Fruit fly (Drosophila melanogaster): Measurements from ENCODE around the gene CG43203.

The CG43203 gene

DNA sequence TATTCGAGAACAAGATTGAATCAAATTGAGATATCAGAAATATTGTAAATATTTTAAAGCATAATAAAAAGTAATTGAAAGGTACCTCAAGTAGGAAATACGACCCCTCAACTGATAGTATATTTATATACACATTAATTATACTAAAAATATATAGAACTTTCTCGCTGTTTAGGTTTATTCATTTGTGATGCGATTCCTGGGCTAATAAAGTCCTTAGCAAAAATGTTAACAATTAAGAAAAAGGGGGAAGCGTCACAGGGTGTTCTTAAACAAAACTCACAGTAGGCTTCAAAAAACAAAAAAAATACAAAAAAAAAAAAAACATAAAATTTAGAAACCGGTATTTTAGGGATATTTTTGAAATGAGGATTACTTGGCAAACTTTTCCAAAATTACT is at the start of gene CG43203:
TSS of gene CG43203 (plus strand) at position 301 of the 400 bp plus-strand sequence.
- TF ChIP-seq cnc (optimal IDR thresholded peaks at IDR 0.05) (no peak), CG33017 (tag; optimal IDR thresholded peaks at IDR 0.05) (no peak), CG11617 (GFP tag; optimal IDR thresholded peaks at IDR 0.05) (no peak), tj (GFP tag; optimal IDR thresholded peaks at IDR 0.05) (no peak)

DNA sequence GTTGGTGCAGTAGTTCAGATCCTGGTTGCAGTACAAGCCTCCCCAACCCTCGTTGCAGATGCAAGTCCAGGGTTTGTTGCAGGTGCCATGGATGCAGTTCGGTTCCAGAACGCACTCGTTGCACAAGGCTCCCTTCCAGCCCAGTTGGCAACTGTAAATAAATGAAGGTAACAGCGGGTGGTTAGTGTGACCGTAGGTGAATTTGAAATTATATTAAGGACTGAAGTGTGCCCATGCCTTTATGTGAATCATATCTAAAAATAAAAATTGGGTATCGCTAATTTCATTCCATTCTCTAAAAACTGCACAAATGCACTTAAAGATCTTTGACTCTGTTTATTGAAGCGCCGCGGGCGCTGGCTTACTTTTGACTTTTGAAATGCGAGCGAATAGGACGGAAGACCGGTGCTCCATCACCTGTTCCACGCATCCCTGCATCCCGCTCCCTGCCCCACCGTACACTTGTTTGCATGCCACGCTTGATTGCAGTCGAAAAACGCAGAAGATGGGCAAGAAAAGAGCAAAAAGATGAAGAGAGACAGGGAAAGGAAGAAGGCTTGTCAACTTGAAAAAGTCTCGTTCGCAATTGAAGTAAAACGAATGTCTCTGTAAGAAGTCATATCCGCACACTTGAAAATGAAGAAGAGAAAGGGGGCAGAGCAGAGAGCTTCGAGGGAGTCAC is 47.3 kb upstream of the CG43203 start:
- TF ChIP-seq CG12768 (GFP tag; optimal IDR thresholded peaks at IDR 0.05) (no peak), Mnt (GFP tag; optimal IDR thresholded peaks at IDR 0.05) (no peak), Clk (GFP tag; optimal IDR thresholded peaks at IDR 0.05) (no peak), toe (GFP tag; optimal IDR thresholded peaks at IDR 0.05) (no peak), CG14711 (tag; optimal IDR thresholded peaks at IDR 0.05) (no peak), Hr96 (GFP tag; optimal IDR thresholded peaks at IDR 0.05) (no peak), CG5204 (GFP tag; optimal IDR thresholded peaks at IDR 0.05) (no peak), CG7045 (GFP tag; optimal IDR thresholded peaks at IDR 0.05) (no peak), CG33017 (tag; optimal IDR thresholded peaks at IDR 0.05) (no peak), pad (GFP tag; optimal IDR thresholded peaks at IDR 0.05) (no peak), cic (GFP tag; optimal IDR thresholded peaks at IDR 0.05) (no peak), kay (GFP tag; ENCODE audit: borderline replicate concordance) (no peak), cnc (optimal IDR thresholded peaks at IDR 0.05) (no peak), CG1620 (GFP tag; optimal IDR thresholded peaks at IDR 0.05) (no peak), CG7101 (tag; optimal IDR thresholded peaks at IDR 0.05) (no peak), ovo (GFP tag; optimal IDR thresholded peaks at IDR 0.05) (no peak), Crg-1 (GFP tag; optimal IDR thresholded peaks at IDR 0.05) (no peak), tj (GFP tag; optimal IDR thresholded peaks at IDR 0.05) (no peak), CG11617 (GFP tag; optimal IDR thresholded peaks at IDR 0.05) (no peak), bab1 (GFP tag; optimal IDR thresholded peaks at IDR 0.05) (no peak)

DNA sequence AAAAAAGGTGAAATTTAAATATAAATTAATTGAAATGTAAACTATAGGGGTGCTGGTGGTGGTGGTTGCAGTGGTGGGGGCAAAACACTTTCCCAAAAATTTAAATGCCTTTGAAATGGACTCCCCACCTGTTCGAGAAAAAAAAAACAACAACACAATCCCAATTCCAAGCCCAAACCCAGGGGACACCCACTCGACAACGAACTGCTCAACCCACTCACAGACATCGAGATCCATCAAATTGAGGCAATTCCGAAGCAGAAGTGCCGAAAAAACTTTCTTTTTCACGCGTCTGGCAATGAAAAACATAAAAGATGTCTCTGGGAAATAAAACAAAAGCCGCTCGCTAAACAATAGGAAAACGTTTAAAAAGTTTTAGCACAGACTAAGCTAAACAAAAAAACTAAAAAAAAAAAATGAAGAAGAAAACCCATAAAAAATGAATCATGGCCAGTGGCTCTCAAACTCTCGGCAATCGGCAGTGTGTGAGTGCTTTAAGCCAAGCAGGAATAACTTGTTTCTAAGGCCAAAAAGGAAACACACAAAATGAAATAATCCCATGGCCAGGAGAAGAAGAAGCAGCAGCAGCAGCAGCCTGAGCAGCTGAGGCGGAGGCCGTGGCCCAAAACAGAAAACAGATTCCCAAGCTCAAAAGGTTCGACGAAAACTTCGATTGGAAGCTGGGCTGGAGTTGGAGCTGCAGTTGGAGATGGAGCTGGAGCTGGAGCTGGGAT is 44.9 kb upstream of the CG43203 start:
- TF ChIP-seq Hr96 (GFP tag; optimal IDR thresholded peaks at IDR 0.05) (no peak), toe (GFP tag; optimal IDR thresholded peaks at IDR 0.05) (no peak), tj (GFP tag; optimal IDR thresholded peaks at IDR 0.05) (no peak), bab1 (GFP tag; optimal IDR thresholded peaks at IDR 0.05) (no peak), Crg-1 (GFP tag; optimal IDR thresholded peaks at IDR 0.05) (no peak), cnc (optimal IDR thresholded peaks at IDR 0.05) (no peak), pad (GFP tag; optimal IDR thresholded peaks at IDR 0.05) (no peak), ovo (GFP tag; optimal IDR thresholded peaks at IDR 0.05) (no peak), CG14711 (tag; optimal IDR thresholded peaks at IDR 0.05) (no peak), Clk (GFP tag; optimal IDR thresholded peaks at IDR 0.05) (no peak), CG7101 (tag; optimal IDR thresholded peaks at IDR 0.05) (no peak), cic (GFP tag; optimal IDR thresholded peaks at IDR 0.05) (no peak), CG11617 (GFP tag; optimal IDR thresholded peaks at IDR 0.05) (no peak), CG1620 (GFP tag; optimal IDR thresholded peaks at IDR 0.05) (no peak), CG7045 (GFP tag; optimal IDR thresholded peaks at IDR 0.05) (no peak), CG33017 (tag; optimal IDR thresholded peaks at IDR 0.05) (no peak), CG5204 (GFP tag; optimal IDR thresholded peaks at IDR 0.05) (no peak), kay (GFP tag; ENCODE audit: borderline replicate concordance) (no peak), CG12768 (GFP tag; optimal IDR thresholded peaks at IDR 0.05) (no peak)

DNA sequence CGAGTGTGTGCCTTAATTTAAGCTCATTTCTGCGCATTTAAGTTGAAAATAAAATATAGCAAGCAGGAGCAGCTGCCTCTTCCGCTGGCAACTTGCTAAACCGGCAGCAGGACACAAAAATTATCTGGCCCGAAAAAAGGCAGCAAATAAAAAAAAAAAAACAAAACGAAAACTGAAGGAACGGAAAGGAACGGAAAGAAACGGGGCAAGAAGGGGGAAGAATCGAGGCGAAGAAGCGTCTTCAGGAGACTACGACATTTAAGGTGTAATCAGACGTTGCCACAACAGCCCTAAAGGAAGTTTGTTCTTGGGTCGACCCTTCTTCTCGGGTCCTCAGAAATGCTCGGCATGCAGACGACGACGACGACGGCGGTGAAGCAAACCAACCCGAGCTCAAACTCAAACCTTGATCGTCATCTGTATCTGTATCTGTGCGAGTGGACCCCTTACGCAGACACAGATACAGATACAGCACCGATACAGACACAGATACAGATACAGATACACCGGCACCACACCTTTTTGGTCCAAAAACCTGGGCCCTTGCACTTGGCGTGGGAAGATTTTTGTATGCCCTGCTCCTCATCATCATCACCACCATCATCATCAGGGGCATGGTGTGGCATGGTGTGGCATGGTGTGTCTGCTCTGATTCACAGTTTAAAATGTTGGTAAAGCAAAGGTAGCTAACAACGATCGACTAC is 43.3 kb upstream of the CG43203 start:
- TF ChIP-seq toe (GFP tag; optimal IDR thresholded peaks at IDR 0.05) (no peak), Mnt (GFP tag; optimal IDR thresholded peaks at IDR 0.05) (no peak), CG12768 (GFP tag; optimal IDR thresholded peaks at IDR 0.05) (no peak), pad (GFP tag; optimal IDR thresholded peaks at IDR 0.05) (no peak), Clk (GFP tag; optimal IDR thresholded peaks at IDR 0.05) (no peak), Crg-1 (GFP tag; optimal IDR thresholded peaks at IDR 0.05) (no peak), CG33017 (tag; optimal IDR thresholded peaks at IDR 0.05) (no peak), CG1620 (GFP tag; optimal IDR thresholded peaks at IDR 0.05) (no peak), CG11617 (GFP tag; optimal IDR thresholded peaks at IDR 0.05) (no peak), cnc (optimal IDR thresholded peaks at IDR 0.05) (no peak), bab1 (GFP tag; optimal IDR thresholded peaks at IDR 0.05) (no peak), CG14711 (tag; optimal IDR thresholded peaks at IDR 0.05) (no peak), Hr96 (GFP tag; optimal IDR thresholded peaks at IDR 0.05) (no peak)

DNA sequence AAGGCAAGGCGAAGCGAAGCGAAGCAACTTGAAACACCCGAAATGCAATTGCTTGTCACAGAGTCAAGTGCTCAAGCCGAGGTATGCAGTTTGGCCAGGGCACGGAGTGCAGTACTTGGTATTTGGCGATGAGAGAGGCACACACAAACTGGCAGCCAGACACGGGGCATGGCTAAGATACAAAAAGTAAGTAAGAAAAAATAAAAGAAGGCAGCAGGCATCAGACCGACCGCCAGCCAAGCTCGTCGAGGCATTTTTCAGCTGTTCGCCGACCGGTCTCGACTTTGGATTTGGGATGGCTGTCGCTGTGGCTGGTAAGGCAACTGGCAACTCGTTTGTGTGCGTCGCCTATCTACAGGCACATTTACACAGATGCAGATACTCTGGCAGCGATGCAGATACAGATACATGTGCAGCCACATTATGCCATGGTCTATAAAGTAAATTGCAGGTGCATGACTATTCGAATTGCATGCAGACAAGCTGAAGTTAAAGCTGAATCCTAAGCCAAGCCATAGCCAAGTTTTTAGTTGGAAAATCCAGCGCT is 41.5 kb upstream of the CG43203 start:
- no peak for TF ChIP-seq CG5204 (GFP tag; optimal IDR thresholded peaks at IDR 0.05)
- TF ChIP-seq cnc (optimal IDR thresholded peaks at IDR 0.05) = no peak
- TF ChIP-seq tj (GFP tag; optimal IDR thresholded peaks at IDR 0.05) = no peak
- no peak for TF ChIP-seq CG7101 (tag; optimal IDR thresholded peaks at IDR 0.05)
- TF ChIP-seq kay (GFP tag; ENCODE audit: borderline replicate concordance) = no peak
- no peak for TF ChIP-seq Clk (GFP tag; optimal IDR thresholded peaks at IDR 0.05)
- no peak for TF ChIP-seq pad (GFP tag; optimal IDR thresholded peaks at IDR 0.05)
- TF ChIP-seq CG33017 (tag; optimal IDR thresholded peaks at IDR 0.05) = no peak
- no peak for TF ChIP-seq ovo (GFP tag; optimal IDR thresholded peaks at IDR 0.05)
- no peak for TF ChIP-seq CG14711 (tag; optimal IDR thresholded peaks at IDR 0.05)
- no peak for TF ChIP-seq Hr96 (GFP tag; optimal IDR thresholded peaks at IDR 0.05)
- no peak for TF ChIP-seq CG12768 (GFP tag; optimal IDR thresholded peaks at IDR 0.05)
- TF ChIP-seq bab1 (GFP tag; optimal IDR thresholded peaks at IDR 0.05) = no peak
- no peak for TF ChIP-seq Mnt (GFP tag; optimal IDR thresholded peaks at IDR 0.05)
- TF ChIP-seq CG7045 (GFP tag; optimal IDR thresholded peaks at IDR 0.05) = no peak

Data from whole organism, adult.